Fruit fly (Drosophila melanogaster): ENCODE measurements around the gene Vps36.

DNA sequence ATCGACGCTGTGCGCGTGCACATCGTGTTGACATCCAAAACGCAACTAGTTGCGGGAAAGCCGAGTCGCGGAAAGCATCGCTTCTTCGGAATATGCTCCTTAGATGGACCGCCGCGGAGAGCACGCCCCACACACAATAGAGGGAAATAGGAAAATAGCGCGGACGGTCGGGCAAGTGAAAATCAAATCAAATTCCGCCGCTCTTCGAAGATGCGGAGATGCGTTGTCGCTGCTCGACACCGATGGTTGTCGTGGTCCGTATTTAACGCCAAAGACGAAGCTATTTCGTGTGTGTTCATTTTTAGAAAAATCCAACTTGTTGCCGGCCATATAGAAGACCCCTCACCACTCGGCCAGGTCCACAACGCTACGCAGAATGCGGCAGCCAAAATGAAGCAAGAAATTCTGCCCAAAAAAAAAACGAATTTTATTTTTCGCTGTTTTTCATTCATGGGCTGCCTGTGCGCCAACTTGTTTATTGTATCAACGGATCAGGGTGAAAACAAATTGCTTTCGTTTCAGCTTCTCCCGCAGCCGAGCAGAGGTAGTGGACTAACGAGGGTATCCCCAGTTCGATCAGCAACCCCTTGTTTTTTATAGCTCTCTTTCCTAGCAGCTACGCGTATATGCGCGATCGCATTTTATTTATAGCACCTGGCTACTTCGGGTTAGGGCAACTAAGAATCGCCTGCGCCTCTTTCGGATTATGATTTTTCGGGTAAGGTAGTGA lies 6.8 kb upstream of the Vps36 start, which contains the start of gene CG10710:
- no peak for TF ChIP-seq CG11617 (GFP tag; optimal IDR thresholded peaks at IDR 0.05)
- no peak for TF ChIP-seq CG12768 (GFP tag; optimal IDR thresholded peaks at IDR 0.05)
- TF ChIP-seq pad (GFP tag; optimal IDR thresholded peaks at IDR 0.05): no peak
- no peak for TF ChIP-seq cic (GFP tag; optimal IDR thresholded peaks at IDR 0.05)
- no peak for TF ChIP-seq bab1 (GFP tag; optimal IDR thresholded peaks at IDR 0.05)
- no peak for TF ChIP-seq cnc (optimal IDR thresholded peaks at IDR 0.05)

All from whole organism, adult.